Fruit fly (Drosophila melanogaster) whole organism, adult: ENCODE measurements around the gene Hnf4.

ENCODE experiments used
- CG11617 ChIP-seq: fragments of 200-800 bp; sonication (Bioruptor generic); optimal IDR thresholded peaks from 2 replicates; lab custom pipeline; 2017; ENCODE audit warnings: mild to moderate bottlenecking, missing biosample characterization, missing genetic modification reagents, missing genetic modification characterization
- CG12768 ChIP-seq: fragments of 200-800 bp; sonication (Bioruptor generic); optimal IDR thresholded peaks from 2 replicates; lab custom pipeline; 2017; ENCODE audit warnings: missing biosample characterization, missing genetic modification characterization, mild to moderate bottlenecking, moderate library complexity, missing genetic modification reagents
- CG14711 ChIP-seq: fragments of 200-800 bp; sonication (Bioruptor generic); optimal IDR thresholded peaks from 2 replicates; lab custom pipeline; 2018; ENCODE audit warnings: missing biosample characterization, mild to moderate bottlenecking, missing genetic modification characterization, moderate library complexity
- CG1620 ChIP-seq: fragments of 200-800 bp; sonication (Bioruptor generic); optimal IDR thresholded peaks from 2 replicates; lab custom pipeline; 2016; ENCODE audit warnings: missing biosample characterization, missing genetic modification characterization
- CG33017 ChIP-seq: fragments of 200-800 bp; sonication (Bioruptor generic); optimal IDR thresholded peaks from 2 replicates; lab custom pipeline; 2018; ENCODE audit warnings: missing biosample characterization, mild to moderate bottlenecking, missing genetic modification characterization, moderate library complexity
- CG5204 ChIP-seq: fragments of 200-800 bp; sonication (Bioruptor generic); optimal IDR thresholded peaks from 2 replicates; lab custom pipeline; 2016; ENCODE audit warnings: missing biosample characterization, missing genetic modification characterization
- CG7045 ChIP-seq: fragments of 200-800 bp; sonication (Bioruptor generic); optimal IDR thresholded peaks from 2 replicates; lab custom pipeline; 2017; ENCODE audit warnings: missing biosample characterization, mild to moderate bottlenecking, missing genetic modification characterization
- CG7101 ChIP-seq: fragments of 200-800 bp; sonication (Bioruptor generic); optimal IDR thresholded peaks from 2 replicates; lab custom pipeline; 2018; ENCODE audit warnings: missing biosample characterization, mild to moderate bottlenecking, missing genetic modification characterization, moderate library complexity
- Clk ChIP-seq: fragments of 200-800 bp; sonication (Bioruptor generic); optimal IDR thresholded peaks from 2 replicates; lab custom pipeline; 2017; ENCODE audit warnings: missing biosample characterization, missing genetic modification characterization
- Crg-1 ChIP-seq: fragments of 200-800 bp; sonication (Bioruptor generic); optimal IDR thresholded peaks from 2 replicates; lab custom pipeline; 2016; ENCODE audit warnings: missing biosample characterization, missing genetic modification characterization
- Hr96 ChIP-seq: fragments of 200-800 bp; sonication (Bioruptor generic); optimal IDR thresholded peaks from 2 replicates; lab custom pipeline; 2016; ENCODE audit warnings: missing biosample characterization, missing genetic modification characterization
- Mnt ChIP-seq: fragments of 200-800 bp; sonication (Bioruptor generic); optimal IDR thresholded peaks from 2 replicates; lab custom pipeline; 2016; ENCODE audit warnings: missing biosample characterization, mild to moderate bottlenecking, missing genetic modification characterization
- bab1 ChIP-seq: fragments of 200-800 bp; sonication (Bioruptor generic); optimal IDR thresholded peaks from 3 replicates; lab custom pipeline; 2019; ENCODE audit warnings: missing biosample characterization, mild to moderate bottlenecking, missing genetic modification characterization, moderate library complexity
- cic ChIP-seq: fragments of 200-800 bp; sonication (Bioruptor generic); optimal IDR thresholded peaks from 2 replicates; lab custom pipeline; 2017; ENCODE audit warnings: missing biosample characterization, mild to moderate bottlenecking, missing genetic modification characterization, moderate library complexity
- cnc ChIP-seq, 2 experiments: fragments of >200 bp; optimal IDR thresholded peaks; 2 replicates each; lab custom pipeline; 2017
- kay ChIP-seq: fragments of 200-800 bp; sonication (Bioruptor generic); peaks from one replicate; lab custom pipeline; 2016; ENCODE audit warnings: missing biosample characterization, missing genetic modification characterization, borderline replicate concordance
- ovo ChIP-seq: fragments of 200-800 bp; sonication (Bioruptor generic); optimal IDR thresholded peaks from 2 replicates; lab custom pipeline; 2016; ENCODE audit warnings: missing biosample characterization, missing genetic modification characterization
- pad ChIP-seq: fragments of 200-800 bp; sonication (Bioruptor generic); optimal IDR thresholded peaks from 3 replicates; lab custom pipeline; 2017; ENCODE audit warnings: missing biosample characterization, missing genetic modification characterization, mild to moderate bottlenecking, moderate library complexity, missing genetic modification reagents
- tj ChIP-seq: fragments of 200-800 bp; sonication (Bioruptor generic); optimal IDR thresholded peaks from 3 replicates; lab custom pipeline; 2017; ENCODE audit warnings: missing biosample characterization, mild to moderate bottlenecking, missing genetic modification characterization, moderate library complexity
- toe ChIP-seq: fragments of 200-800 bp; sonication (Bioruptor generic); optimal IDR thresholded peaks from 2 replicates; lab custom pipeline; 2016; ENCODE audit warnings: missing biosample characterization, missing genetic modification characterization

Hnf4 gene

DNA sequence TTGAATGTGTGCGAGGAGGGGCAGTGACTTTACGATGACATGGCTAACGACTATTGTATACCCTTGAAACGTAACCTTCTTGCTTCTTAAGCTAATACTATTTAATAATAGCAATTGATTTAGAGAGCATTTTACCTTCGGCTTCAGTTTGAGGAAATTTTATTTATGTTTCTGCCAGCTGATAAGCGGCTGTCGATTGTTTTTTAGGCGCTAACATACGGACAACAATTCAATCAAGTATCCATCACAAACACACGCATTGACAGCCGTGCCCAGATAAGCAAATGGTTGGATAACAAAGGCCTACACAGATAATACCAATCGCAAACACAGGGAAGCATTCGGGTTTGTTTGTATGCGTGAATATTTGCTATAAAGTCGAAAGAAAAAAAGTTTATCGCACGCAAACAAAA lies 28.8 kb upstream of the Hnf4 start:
- peak; percentile 8 for TF ChIP-seq cic (GFP tag; lab: Kevin White, UChicago)
- peak; percentile 17 for TF ChIP-seq CG7101 (tag; lab: Kevin White, UChicago)
- no peak for TF ChIP-seq Hr96 (GFP tag; lab: Kevin White, UChicago)
- TF ChIP-seq pad (GFP tag; lab: Kevin White, UChicago): peak; percentile 66
- peak; percentile 68 for TF ChIP-seq kay (GFP tag; lab: Kevin White, UChicago)

DNA sequence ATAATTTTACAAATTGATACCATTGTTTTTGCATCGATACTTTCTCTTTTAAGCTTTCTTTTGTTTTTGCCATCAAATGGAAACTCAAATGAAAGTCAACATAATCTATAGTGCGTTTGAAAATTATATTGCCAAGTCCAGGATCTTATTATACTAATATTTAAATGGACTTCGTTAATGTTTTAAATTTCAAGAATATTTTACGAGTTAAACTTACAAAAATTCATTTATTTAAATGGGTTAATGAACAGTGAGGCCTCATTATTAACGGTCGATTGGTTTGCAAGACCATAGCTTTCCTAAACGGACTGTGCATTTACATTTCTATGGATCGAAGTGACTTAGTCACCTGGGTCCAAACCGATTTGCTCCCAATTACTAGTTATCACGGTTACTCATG lies 27.0 kb upstream of the Hnf4 start:
- TF ChIP-seq cic (GFP tag; lab: Kevin White, UChicago) (no peak), CG14711 (tag; lab: Kevin White, UChicago) (no peak), kay (GFP tag; lab: Kevin White, UChicago) (no peak), Mnt (GFP tag; lab: Kevin White, UChicago) (no peak), CG1620 (GFP tag; lab: Kevin White, UChicago) (no peak), CG7045 (GFP tag; lab: Kevin White, UChicago) (no peak), CG12768 (GFP tag; lab: Kevin White, UChicago) (no peak), toe (GFP tag; lab: Kevin White, UChicago) (no peak), CG7101 (tag; lab: Kevin White, UChicago) (no peak), Crg-1 (GFP tag; lab: Kevin White, UChicago) (no peak), CG5204 (GFP tag; lab: Kevin White, UChicago) (no peak), bab1 (GFP tag; lab: Kevin White, UChicago) (no peak), Hr96 (GFP tag; lab: Kevin White, UChicago) (no peak), Clk (GFP tag; lab: Kevin White, UChicago) (no peak), CG33017 (tag; lab: Kevin White, UChicago) (no peak), CG11617 (GFP tag; lab: Kevin White, UChicago) (no peak), tj (GFP tag; lab: Kevin White, UChicago) (no peak), cnc (optimal IDR thresholded peaks at IDR 0.05; lab: Kevin White, UChicago) (no peak), ovo (GFP tag; lab: Kevin White, UChicago) (no peak)

DNA sequence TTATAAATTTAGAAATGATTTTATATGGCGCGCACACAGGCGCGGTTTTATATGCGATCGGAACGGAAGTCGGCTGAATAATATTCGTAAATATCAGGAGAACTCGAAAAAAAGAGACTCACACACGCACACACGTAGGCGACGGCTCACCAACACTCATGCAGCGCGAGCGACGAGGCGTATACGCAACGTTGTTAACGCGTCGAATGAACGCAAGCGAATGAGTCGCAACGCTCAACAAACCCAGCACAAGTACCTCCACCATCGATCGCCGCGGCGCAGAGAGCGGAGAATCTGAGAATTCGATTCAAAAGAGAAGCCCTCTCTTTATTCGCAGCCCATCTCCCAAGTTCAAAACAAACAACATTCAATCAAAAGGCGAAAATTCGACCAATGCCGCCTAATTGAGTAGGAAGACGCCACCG lies 26.2 kb upstream of the Hnf4 start:
- TF ChIP-seq bab1 (GFP tag; lab: Kevin White, UChicago) (peak; percentile 34), cic (GFP tag; lab: Kevin White, UChicago) (peak; percentile 52), Mnt (GFP tag; lab: Kevin White, UChicago) (peak; percentile 75), tj (GFP tag; lab: Kevin White, UChicago) (peak; percentile 43), CG7101 (tag; lab: Kevin White, UChicago) (peak; percentile 36), Crg-1 (GFP tag; lab: Kevin White, UChicago) (no peak), pad (GFP tag; lab: Kevin White, UChicago) (peak; percentile 18), CG33017 (tag; lab: Kevin White, UChicago) (peak; percentile 49), ovo (GFP tag; lab: Kevin White, UChicago) (no peak), CG11617 (GFP tag; lab: Kevin White, UChicago) (peak; percentile 32), kay (GFP tag; lab: Kevin White, UChicago) (peak; percentile 82), CG1620 (GFP tag; lab: Kevin White, UChicago) (no peak), CG14711 (tag; lab: Kevin White, UChicago) (no peak)

DNA sequence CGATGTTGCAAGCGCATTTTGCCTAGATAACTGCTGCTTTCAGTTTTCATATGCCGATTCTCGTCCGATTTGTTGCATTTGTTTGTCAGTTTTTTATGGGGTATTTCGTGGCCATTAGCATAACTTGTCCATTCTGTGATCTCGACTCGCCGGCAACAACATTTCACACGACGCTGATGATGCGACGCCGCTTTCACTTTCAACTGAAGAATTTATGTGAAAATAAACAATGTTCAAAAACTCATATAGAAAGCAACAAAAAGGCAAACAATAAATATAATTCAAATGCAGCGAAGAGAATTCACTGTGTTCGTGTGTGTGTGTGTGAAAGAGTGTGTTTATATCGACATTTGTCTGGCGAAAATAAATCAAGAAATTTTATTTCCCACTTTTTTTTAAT lies 25.6 kb upstream of the Hnf4 start:
- TF ChIP-seq CG12768 (GFP tag; lab: Kevin White, UChicago) (no peak), CG7045 (GFP tag; lab: Kevin White, UChicago) (no peak), CG1620 (GFP tag; lab: Kevin White, UChicago) (no peak)

DNA sequence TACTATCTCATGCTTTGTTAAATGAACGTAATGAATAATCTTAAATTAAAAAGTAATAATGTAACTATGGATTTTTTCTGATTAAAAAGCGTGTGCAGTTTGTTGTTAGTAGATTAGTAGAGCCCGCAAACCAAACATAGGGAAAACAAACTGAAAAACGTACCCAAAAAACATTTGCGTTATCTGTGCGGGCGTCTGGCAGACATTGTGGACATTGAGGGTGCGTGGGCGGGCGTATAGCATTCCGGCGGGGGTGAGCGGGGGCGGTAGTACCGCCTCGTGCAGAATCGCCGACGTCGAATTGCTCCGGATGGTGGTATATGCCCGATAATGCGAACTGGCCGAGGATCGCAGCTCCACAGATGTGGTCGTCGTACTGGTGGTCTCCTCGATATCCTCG lies 24.9 kb upstream of the Hnf4 start:
- no peak for TF ChIP-seq CG1620 (GFP tag; lab: Kevin White, UChicago)
- TF ChIP-seq CG12768 (GFP tag; lab: Kevin White, UChicago): no peak
- no peak for TF ChIP-seq CG11617 (GFP tag; lab: Kevin White, UChicago)
- TF ChIP-seq tj (GFP tag; lab: Kevin White, UChicago): no peak
- no peak for TF ChIP-seq Hr96 (GFP tag; lab: Kevin White, UChicago)
- no peak for TF ChIP-seq pad (GFP tag; lab: Kevin White, UChicago)
- TF ChIP-seq cnc (optimal IDR thresholded peaks at IDR 0.05; lab: Kevin White, UChicago): no peak
- TF ChIP-seq toe (GFP tag; lab: Kevin White, UChicago): no peak
- TF ChIP-seq CG7101 (tag; lab: Kevin White, UChicago): no peak
- TF ChIP-seq CG5204 (GFP tag; lab: Kevin White, UChicago): no peak
- TF ChIP-seq cic (GFP tag; lab: Kevin White, UChicago): no peak
- TF ChIP-seq kay (GFP tag; lab: Kevin White, UChicago): no peak
- no peak for TF ChIP-seq bab1 (GFP tag; lab: Kevin White, UChicago)
- TF ChIP-seq Mnt (GFP tag; lab: Kevin White, UChicago): no peak
- TF ChIP-seq Crg-1 (GFP tag; lab: Kevin White, UChicago): no peak

DNA sequence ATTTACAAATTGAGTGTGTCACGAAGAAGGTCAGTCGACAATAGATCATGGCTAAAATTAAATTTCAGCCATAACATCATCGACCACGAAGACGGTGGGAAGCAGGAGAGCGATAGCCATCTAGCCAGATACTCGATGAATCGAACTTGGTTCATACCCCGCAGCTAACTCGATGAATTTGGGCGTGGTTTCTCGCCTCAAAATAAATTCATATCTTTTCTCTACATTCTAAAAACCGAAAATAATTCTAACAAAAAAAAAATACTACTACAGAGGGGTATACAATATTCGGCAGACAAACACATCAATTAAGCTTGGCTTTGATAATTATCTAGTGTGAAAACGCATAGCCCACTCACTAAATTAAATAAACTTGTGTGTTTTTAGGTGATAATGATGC lies 23.3 kb upstream of the Hnf4 start:
- TF ChIP-seq CG1620 (GFP tag; lab: Kevin White, UChicago) (no peak), Clk (GFP tag; lab: Kevin White, UChicago) (no peak), CG33017 (tag; lab: Kevin White, UChicago) (no peak), CG7045 (GFP tag; lab: Kevin White, UChicago) (no peak), Hr96 (GFP tag; lab: Kevin White, UChicago) (no peak), CG7101 (tag; lab: Kevin White, UChicago) (no peak)
